Worm (Caenorhabditis elegans) whole organism, L2 larva: Measurements from ENCODE around the gene frm-3.

Source experiments
- C34F6.9 ChIP-seq: fragments of 150-350 bp; optimal IDR thresholded peaks from 2 replicates; lab custom pipeline; 2014; ENCODE audit warnings: missing biosample characterization, missing genetic modification characterization
- R02D3.7 ChIP-seq: fragments of 150-350 bp; optimal IDR thresholded peaks from 2 replicates; lab custom pipeline; 2014; ENCODE audit warnings: missing biosample characterization, missing genetic modification characterization
- Y55F3AM.14 ChIP-seq: fragments of 200-800 bp; sonication (Bioruptor generic); optimal IDR thresholded peaks from 2 replicates; lab custom pipeline; 2018; ENCODE audit warnings: mild to moderate bottlenecking, missing genetic modification characterization, missing compliant biosample characterization
- ZK546.5 ChIP-seq: sonication (generic microtip); optimal IDR thresholded peaks from 2 replicates; lab custom pipeline; 2017; ENCODE audit warnings: missing biosample characterization, missing genetic modification characterization
- alr-1 ChIP-seq: fragments of 150-350 bp; optimal IDR thresholded peaks from 2 replicates; lab custom pipeline; 2014; ENCODE audit warnings: missing biosample characterization, missing genetic modification characterization
- aly-2 ChIP-seq: fragments of 150-350 bp; optimal IDR thresholded peaks from 2 replicates; lab custom pipeline; 2014; ENCODE audit warnings: missing biosample characterization, missing genetic modification characterization
- ama-1 ChIP-seq: fragments of 150-350 bp; optimal IDR thresholded peaks from 2 replicates; lab custom pipeline; 2018; ENCODE audit warnings: inconsistent platforms
- blmp-1 ChIP-seq: sonication (generic microtip); optimal IDR thresholded peaks from 2 replicates; lab custom pipeline; 2017; ENCODE audit warnings: missing genetic modification characterization, mild to moderate bottlenecking, missing compliant biosample characterization, antibody characterized with exemption, moderate library complexity; ENCODE audit not compliant: insufficient read depth
- ceh-16 ChIP-seq: fragments of 150-350 bp; optimal IDR thresholded peaks from 2 replicates; lab custom pipeline; 2014; ENCODE audit warnings: missing biosample characterization, missing genetic modification characterization
- ceh-82 ChIP-seq: fragments of 150-350 bp; optimal IDR thresholded peaks from 2 replicates; lab custom pipeline; 2014; ENCODE audit warnings: missing biosample characterization, missing genetic modification characterization
- crh-2 ChIP-seq: sonication (generic microtip); optimal IDR thresholded peaks from 2 replicates; lab custom pipeline; 2017; ENCODE audit warnings: missing biosample characterization, missing genetic modification characterization
- dmd-4 ChIP-seq: sonication (generic microtip); optimal IDR thresholded peaks from 2 replicates; lab custom pipeline; 2017; ENCODE audit warnings: missing biosample characterization, missing genetic modification characterization
- egl-27 ChIP-seq: sonication (generic microtip); optimal IDR thresholded peaks from 3 replicates; lab custom pipeline; 2017; ENCODE audit warnings: missing biosample characterization, missing genetic modification reagents, missing genetic modification characterization
- elt-1 ChIP-seq: fragments of 150-350 bp; optimal IDR thresholded peaks from 2 replicates; lab custom pipeline; 2014; ENCODE audit warnings: missing biosample characterization, missing genetic modification characterization
- elt-3 ChIP-seq: sonication (generic microtip); optimal IDR thresholded peaks from 2 replicates; lab custom pipeline; 2017; ENCODE audit warnings: missing biosample characterization, missing genetic modification characterization
- fos-1 ChIP-seq: fragments of 150-350 bp; optimal IDR thresholded peaks from 2 replicates; lab custom pipeline; 2014; ENCODE audit warnings: missing biosample characterization, missing genetic modification characterization
- gmeb-1 ChIP-seq: fragments of 150-350 bp; optimal IDR thresholded peaks from 2 replicates; lab custom pipeline; 2014; ENCODE audit warnings: missing biosample characterization, missing genetic modification characterization
- lin-11 ChIP-seq: fragments of 150-350 bp; sonication (generic microtip); optimal IDR thresholded peaks from 2 replicates; lab custom pipeline; 2014; ENCODE audit warnings: missing biosample characterization, missing genetic modification characterization, inconsistent platforms, mixed read lengths
- lin-13 ChIP-seq: fragments of 150-350 bp; optimal IDR thresholded peaks from 2 replicates; lab custom pipeline; 2014; ENCODE audit warnings: missing biosample characterization, missing genetic modification reagents, missing genetic modification characterization
- lin-39 ChIP-seq: fragments of 150-350 bp; optimal IDR thresholded peaks from 2 replicates; lab custom pipeline; 2014; ENCODE audit warnings: missing biosample characterization, missing genetic modification reagents, missing genetic modification characterization
- lsy-2 ChIP-seq, 2 experiments: fragments of 150-350 bp in 1 of 2; sonication (generic microtip) in 1 of 2; optimal IDR thresholded peaks; 2 replicates each; lab custom pipeline; 2014 to 2017; ENCODE audit warnings: missing biosample characterization in 2 of 2, missing genetic modification characterization in 2 of 2
- mab-5 ChIP-seq: fragments of 150-350 bp; optimal IDR thresholded peaks from 2 replicates; lab custom pipeline; 2014; ENCODE audit warnings: missing biosample characterization, missing genetic modification characterization
- mbf-1 ChIP-seq: sonication (generic microtip); optimal IDR thresholded peaks from 2 replicates; lab custom pipeline; 2017; ENCODE audit warnings: missing biosample characterization, missing genetic modification characterization
- mdl-1 ChIP-seq, 2 experiments: fragments of 150-350 bp in 1 of 2; sonication (generic microtip) in 1 of 2; optimal IDR thresholded peaks; 2 replicates each; lab custom pipeline; 2017; ENCODE audit warnings: missing biosample characterization in 2 of 2, missing genetic modification characterization in 2 of 2
- nhr-10 ChIP-seq: sonication (generic microtip); optimal IDR thresholded peaks from 2 replicates; lab custom pipeline; 2017; ENCODE audit warnings: missing biosample characterization, missing genetic modification characterization
- nhr-11 ChIP-seq: fragments of 150-350 bp; optimal IDR thresholded peaks from 2 replicates; lab custom pipeline; 2014; ENCODE audit warnings: missing biosample characterization, missing genetic modification characterization
- nhr-12 ChIP-seq: fragments of 150-350 bp; optimal IDR thresholded peaks from 2 replicates; lab custom pipeline; 2014; ENCODE audit warnings: missing biosample characterization, missing genetic modification characterization
- nhr-129 ChIP-seq: fragments of 150-350 bp; optimal IDR thresholded peaks from 2 replicates; lab custom pipeline; 2014; ENCODE audit warnings: missing biosample characterization, missing genetic modification characterization
- nhr-21 ChIP-seq: fragments of 150-350 bp; optimal IDR thresholded peaks from 2 replicates; lab custom pipeline; 2014; ENCODE audit warnings: missing biosample characterization, missing genetic modification characterization
- nhr-23 ChIP-seq: fragments of 150-350 bp; optimal IDR thresholded peaks from 2 replicates; lab custom pipeline; 2014; ENCODE audit warnings: missing biosample characterization, missing genetic modification reagents, missing genetic modification characterization
- nhr-237 ChIP-seq: fragments of 150-350 bp; optimal IDR thresholded peaks from 2 replicates; lab custom pipeline; 2014; ENCODE audit warnings: missing biosample characterization, missing genetic modification characterization
- nhr-25 ChIP-seq: fragments of 150-350 bp; sonication (generic microtip); optimal IDR thresholded peaks from 3 replicates; lab custom pipeline; 2014; ENCODE audit warnings: missing biosample characterization, missing genetic modification characterization
- nhr-6 ChIP-seq: fragments of 150-350 bp; optimal IDR thresholded peaks from 2 replicates; lab custom pipeline; 2014; ENCODE audit warnings: missing biosample characterization, missing genetic modification characterization
- nhr-77 ChIP-seq: fragments of 150-350 bp; optimal IDR thresholded peaks from 2 replicates; lab custom pipeline; 2014; ENCODE audit warnings: missing biosample characterization, missing genetic modification characterization
- peb-1 ChIP-seq: fragments of 150-350 bp; optimal IDR thresholded peaks from 2 replicates; lab custom pipeline; 2014; ENCODE audit warnings: missing biosample characterization, missing genetic modification characterization
- sem-4 ChIP-seq: fragments of 150-350 bp; optimal IDR thresholded peaks from 2 replicates; lab custom pipeline; 2014; ENCODE audit warnings: missing biosample characterization, missing genetic modification reagents, missing genetic modification characterization
- skn-1 ChIP-seq: sonication (generic microtip); optimal IDR thresholded peaks from 2 replicates; lab custom pipeline; 2017; ENCODE audit warnings: missing biosample characterization, missing genetic modification characterization
- sma-3 ChIP-seq: sonication (generic microtip); optimal IDR thresholded peaks from 2 replicates; lab custom pipeline; 2016; ENCODE audit warnings: missing genetic modification reagents, missing genetic modification characterization, missing compliant biosample characterization
- snpc-4 ChIP-seq: fragments of 150-350 bp; optimal IDR thresholded peaks from 2 replicates; lab custom pipeline; 2014; ENCODE audit warnings: missing biosample characterization, missing genetic modification characterization
- unc-39 ChIP-seq: fragments of 150-350 bp; optimal IDR thresholded peaks from 2 replicates; lab custom pipeline; 2014; ENCODE audit warnings: missing biosample characterization, missing genetic modification characterization
- unc-55 ChIP-seq: fragments of 150-350 bp; sonication (generic microtip); optimal IDR thresholded peaks from 3 replicates; lab custom pipeline; 2014; ENCODE audit warnings: missing biosample characterization, missing genetic modification reagents, missing genetic modification characterization
- zag-1 ChIP-seq: fragments of 150-350 bp; optimal IDR thresholded peaks from 2 replicates; lab custom pipeline; 2014; ENCODE audit warnings: missing biosample characterization, missing genetic modification characterization
- ztf-1 ChIP-seq: fragments of 200-800 bp; sonication (Bioruptor generic); conservative IDR thresholded peaks from 2 replicates; pipeline ENCODE4 v1.3.6; 2022; ENCODE audit warnings: missing genetic modification characterization, missing compliant biosample characterization
- ztf-11 ChIP-seq: sonication (generic microtip); optimal IDR thresholded peaks from 2 replicates; lab custom pipeline; 2017; ENCODE audit warnings: missing biosample characterization, missing genetic modification characterization
- ztf-4 ChIP-seq: fragments of 150-350 bp; optimal IDR thresholded peaks from 2 replicates; lab custom pipeline; 2014; ENCODE audit warnings: missing biosample characterization, missing genetic modification characterization

frm-3 gene

ce11 chrX:11596876-11597275 is 24.6 kb downstream of the frm-3 start:
- TF ChIP-seq nhr-6 (tag; lab: Kevin White, UChicago), result no peak
- no peak for TF ChIP-seq lin-13
- TF ChIP-seq lsy-2 (tag; optimal IDR thresholded peaks at IDR 0.05; lab: Kevin White, UChicago), result no peak
- no peak for TF ChIP-seq mbf-1
- TF ChIP-seq dmd-4 (tag; lab: Kevin White, UChicago), result no peak
- TF ChIP-seq ztf-4 (tag; lab: Kevin White, UChicago), result no peak

- no peak for TF ChIP-seq nhr-12
- TF ChIP-seq, all 48 proteins: peak for 0
These were observed 26.5 kb downstream of the frm-3 start for ce11 chrX:11598839-11599238.

- TF ChIP-seq nhr-11 (tag; lab: Kevin White, UChicago) (no peak), skn-1 (no peak), snpc-4 (tag; lab: Kevin White, UChicago) (no peak), nhr-25 (tag; lab: Kevin White, UChicago) (no peak), ama-1 (lab: Kevin White, UChicago) (no peak), sem-4 (tag; lab: Kevin White, UChicago) (no peak), lin-39 (tag; lab: Kevin White, UChicago) (no peak), aly-2 (tag; lab: Kevin White, UChicago) (no peak), nhr-77 (tag; lab: Kevin White, UChicago) (no peak), elt-3 (tag; lab: Kevin White, UChicago) (no peak), unc-39 (tag; lab: Kevin White, UChicago) (no peak), lin-11 (no peak), lin-13 (no peak), elt-1 (tag; lab: Kevin White, UChicago) (no peak), ZK546.5 (tag; lab: Kevin White, UChicago) (no peak), C34F6.9 (no peak), sma-3 (no peak), nhr-129 (tag; lab: Kevin White, UChicago) (no peak), zag-1 (tag; lab: Kevin White, UChicago) (no peak)
These were observed 28.3 kb downstream of the frm-3 start for ce11 chrX:11600488-11601106.

ce11 chrX:11603234-11604108 is 31.2 kb downstream of the frm-3 start:
- no peak for TF ChIP-seq ztf-11
- TF ChIP-seq R02D3.7 (tag; lab: Kevin White, UChicago), result no peak
- peak; percentile 69 for TF ChIP-seq nhr-6 (tag; lab: Kevin White, UChicago)
- TF ChIP-seq lsy-2 (tag; optimal IDR thresholded peaks at IDR 0.05; lab: Kevin White, UChicago), result peak; percentile 47 to 75
- TF ChIP-seq lin-39 (tag; lab: Kevin White, UChicago), result no peak
- TF ChIP-seq aly-2 (tag; lab: Kevin White, UChicago), result no peak
- no peak for TF ChIP-seq elt-1 (tag; lab: Kevin White, UChicago)
- peak; percentile 49 for TF ChIP-seq C34F6.9
- TF ChIP-seq nhr-11 (tag; lab: Kevin White, UChicago), result no peak
- peak; percentile 44 for TF ChIP-seq zag-1 (tag; lab: Kevin White, UChicago)
- peak; percentile 47 for TF ChIP-seq Y55F3AM.14 (GFP tag; lab: Kevin White, UChicago)
- TF ChIP-seq nhr-23 (tag; lab: Kevin White, UChicago), result no peak
- TF ChIP-seq ztf-1 (GFP tag; lab: Robert Waterston, UW), result no peak
- peak; percentile 7 for TF ChIP-seq nhr-10 (tag; lab: Kevin White, UChicago)
- no peak for TF ChIP-seq nhr-12
- no peak for TF ChIP-seq ceh-16
- no peak for TF ChIP-seq peb-1 (tag; lab: Kevin White, UChicago)
- no peak for TF ChIP-seq unc-39 (tag; lab: Kevin White, UChicago)
- peak; percentile 91 for TF ChIP-seq ztf-4 (tag; lab: Kevin White, UChicago)
- peak; percentile 9 for TF ChIP-seq blmp-1
- no peak for TF ChIP-seq ceh-82 (tag; lab: Kevin White, UChicago)
- TF ChIP-seq ZK546.5 (tag; lab: Kevin White, UChicago), result no peak
- TF ChIP-seq mbf-1, result peak; percentile 44
- TF ChIP-seq egl-27 (tag; lab: Kevin White, UChicago), result no peak
- TF ChIP-seq crh-2, result peak; percentile 68
- TF ChIP-seq fos-1, result no peak
- TF ChIP-seq alr-1, result no peak
- TF ChIP-seq nhr-237, result no peak
- no peak for TF ChIP-seq mdl-1 (tag; optimal IDR thresholded peaks at IDR 0.05; lab: Kevin White, UChicago)
- peak; percentile 32 for TF ChIP-seq nhr-21 (tag; lab: Kevin White, UChicago)
- TF ChIP-seq nhr-77 (tag; lab: Kevin White, UChicago), result peak; percentile 4
- TF ChIP-seq gmeb-1 (tag; lab: Kevin White, UChicago), result peak; percentile 30
- no peak for TF ChIP-seq skn-1
- TF ChIP-seq nhr-129 (tag; lab: Kevin White, UChicago), result peak; percentile 10
- TF ChIP-seq mab-5 (tag; lab: Kevin White, UChicago), result peak; percentile 77
- TF ChIP-seq unc-55 (GFP tag; lab: Kevin White, UChicago), result peak; percentile 51
